Fruit fly (Drosophila melanogaster) whole organism, embryonic: ENCODE data around the gene Ance-2.

ENCODE experiments used
- Adf1 ChIP-seq: fragments of 200-800 bp; sonication (Bioruptor generic); IDR thresholded peaks from 2 replicates; pipeline ENCODE4 v1.3.6; 2022; ENCODE audit warnings: missing biosample characterization, missing genetic modification characterization
- Asciz ChIP-seq: fragments of 200-800 bp; sonication (Bioruptor generic); optimal IDR thresholded peaks from 2 replicates; lab custom pipeline; 2017; ENCODE audit warnings: missing biosample characterization, mild to moderate bottlenecking, missing genetic modification characterization, missing genetic modification reagents
- Bgb ChIP-seq: fragments of 200-800 bp; sonication (Bioruptor generic); IDR thresholded peaks from 2 replicates; pipeline ENCODE4 v1.3.6; 2022; ENCODE audit warnings: missing biosample characterization, missing genetic modification characterization; ENCODE audit not compliant: partially characterized antibody
- Blimp-1 ChIP-seq: fragments of 200-800 bp; sonication (Bioruptor generic); optimal IDR thresholded peaks from 3 replicates; lab custom pipeline; 2018; ENCODE audit warnings: missing biosample characterization, missing genetic modification characterization, mild to moderate bottlenecking, moderate library complexity, missing genetic modification reagents
- CG10147 ChIP-seq: fragments of 200-800 bp; sonication (Bioruptor generic); optimal IDR thresholded peaks from 2 replicates; lab custom pipeline; 2019; ENCODE audit warnings: missing biosample characterization, mild to moderate bottlenecking, missing genetic modification characterization, moderate library complexity
- CG10209 ChIP-seq: fragments of 200-800 bp; sonication (Bioruptor generic); optimal IDR thresholded peaks from 3 replicates; lab custom pipeline; 2017; ENCODE audit warnings: missing biosample characterization, mild to moderate bottlenecking, missing genetic modification characterization, missing genetic modification reagents
- CG11085 ChIP-seq: fragments of 200-800 bp; sonication (Bioruptor generic); IDR thresholded peaks from 2 replicates; pipeline ENCODE4 v1.3.6; 2022; ENCODE audit warnings: missing biosample characterization, missing genetic modification characterization
- CG11093 ChIP-seq: fragments of 200-800 bp; sonication (Bioruptor generic); IDR thresholded peaks from 3 replicates; pipeline ENCODE4 v1.3.6; 2022; ENCODE audit warnings: missing biosample characterization, missing genetic modification characterization
- CG11456 ChIP-seq: fragments of 200-800 bp; sonication (Bioruptor generic); IDR thresholded peaks from 3 replicates; pipeline ENCODE4 v1.3.6; 2022; ENCODE audit warnings: missing biosample characterization, missing genetic modification characterization
- CG14667 ChIP-seq: fragments of 200-800 bp; sonication (Bioruptor generic); IDR thresholded peaks from 2 replicates; pipeline ENCODE4 v1.3.6; 2022; ENCODE audit warnings: missing biosample characterization, missing genetic modification characterization
- CG15479 ChIP-seq: fragments of 200-800 bp; sonication (Bioruptor generic); optimal IDR thresholded peaks from 3 replicates; lab custom pipeline; 2019; ENCODE audit warnings: missing biosample characterization, mild to moderate bottlenecking, missing genetic modification characterization, moderate library complexity
- CG1602 ChIP-seq: fragments of 200-800 bp; sonication (Bioruptor generic); optimal IDR thresholded peaks from 3 replicates; lab custom pipeline; 2016; ENCODE audit warnings: missing biosample characterization, missing genetic modification characterization
- CG31388 ChIP-seq: fragments of 200-800 bp; sonication (Bioruptor generic); optimal IDR thresholded peaks from 2 replicates; lab custom pipeline; 2016; ENCODE audit warnings: missing biosample characterization, missing genetic modification characterization
- CG3163 ChIP-seq: fragments of 200-800 bp; sonication (Bioruptor generic); optimal IDR thresholded peaks from 3 replicates; lab custom pipeline; 2016; ENCODE audit warnings: missing biosample characterization, missing genetic modification characterization
- CG32767 ChIP-seq: fragments of 200-800 bp; sonication (Bioruptor generic); IDR thresholded peaks from 2 replicates; pipeline ENCODE4 v1.3.6; 2022; ENCODE audit warnings: missing biosample characterization, missing genetic modification characterization
- CG34376 ChIP-seq: fragments of 200-800 bp; sonication (Bioruptor generic); optimal IDR thresholded peaks from 2 replicates; lab custom pipeline; 2018; ENCODE audit warnings: missing biosample characterization, mild to moderate bottlenecking, missing genetic modification characterization
- CG4328 ChIP-seq: fragments of 200-800 bp; sonication (Bioruptor generic); optimal IDR thresholded peaks from 3 replicates; lab custom pipeline; 2017; ENCODE audit warnings: missing biosample characterization, missing genetic modification reagents, missing genetic modification characterization
- CG4820 ChIP-seq: fragments of 200-800 bp; sonication (Bioruptor generic); optimal IDR thresholded peaks from 3 replicates; lab custom pipeline; 2016; ENCODE audit warnings: missing biosample characterization, missing genetic modification characterization
- CG7963 ChIP-seq: fragments of 200-800 bp; sonication (Bioruptor generic); IDR thresholded peaks from 3 replicates; pipeline ENCODE4 v1.3.6; 2022; ENCODE audit warnings: missing biosample characterization, missing genetic modification characterization; ENCODE audit not compliant: partially characterized antibody
- CG9437 ChIP-seq: fragments of 200-800 bp; sonication (Bioruptor generic); optimal IDR thresholded peaks from 2 replicates; lab custom pipeline; 2018; ENCODE audit warnings: missing biosample characterization, mild to moderate bottlenecking, missing genetic modification characterization
- CG9932 ChIP-seq: fragments of 200-800 bp; sonication (Bioruptor generic); IDR thresholded peaks from 2 replicates; pipeline ENCODE4 v1.3.6; 2022; ENCODE audit warnings: missing biosample characterization, missing genetic modification characterization
- Dbx ChIP-seq: fragments of 200-800 bp; sonication (Bioruptor generic); IDR thresholded peaks from 3 replicates; pipeline ENCODE4 v1.3.6; 2022; ENCODE audit warnings: missing biosample characterization, missing genetic modification characterization
- Dip3 ChIP-seq: fragments of 200-800 bp; sonication (Bioruptor generic); optimal IDR thresholded peaks from 3 replicates; lab custom pipeline; 2016; ENCODE audit warnings: missing biosample characterization, missing genetic modification characterization
- Doc3 ChIP-seq: fragments of 200-800 bp; sonication (Bioruptor generic); IDR thresholded peaks from 3 replicates; pipeline ENCODE4 v1.3.6; 2022; ENCODE audit warnings: missing biosample characterization, missing genetic modification characterization; ENCODE audit not compliant: partially characterized antibody
- E2f2 ChIP-seq: fragments of 200-800 bp; sonication (Bioruptor generic); IDR thresholded peaks from 2 replicates; pipeline ENCODE4 v1.3.6; 2022; ENCODE audit warnings: missing biosample characterization, missing genetic modification characterization
- ERR ChIP-seq: fragments of 200-800 bp; sonication (Bioruptor generic); optimal IDR thresholded peaks from 2 replicates; lab custom pipeline; 2016; ENCODE audit warnings: missing biosample characterization, missing genetic modification characterization
- Ets97D ChIP-seq: fragments of 200-800 bp; sonication (Bioruptor generic); optimal IDR thresholded peaks from 3 replicates; lab custom pipeline; 2016; ENCODE audit warnings: missing biosample characterization, missing genetic modification characterization
- Fer1 ChIP-seq: fragments of 200-800 bp; sonication (Bioruptor generic); optimal IDR thresholded peaks from 2 replicates; lab custom pipeline; 2017; ENCODE audit warnings: missing biosample characterization, mild to moderate bottlenecking, missing genetic modification characterization
- HLH4C ChIP-seq: fragments of 200-800 bp; sonication (Bioruptor generic); IDR thresholded peaks from 3 replicates; pipeline ENCODE4 v1.3.6; 2022; ENCODE audit warnings: missing biosample characterization, missing genetic modification characterization; ENCODE audit not compliant: partially characterized antibody
- Hmr ChIP-seq: fragments of 200-800 bp; sonication (Bioruptor generic); optimal IDR thresholded peaks from 3 replicates; lab custom pipeline; 2017; ENCODE audit warnings: mild to moderate bottlenecking, missing biosample characterization, missing genetic modification reagents, missing genetic modification characterization
- Med ChIP-seq: fragments of 200-800 bp; sonication (Bioruptor generic); peaks from one replicate; lab custom pipeline; 2016; ENCODE audit warnings: missing biosample characterization, missing genetic modification characterization, mild to moderate bottlenecking, inconsistent platforms, moderate library complexity
- Meics ChIP-seq: fragments of 200-800 bp; sonication (Bioruptor generic); optimal IDR thresholded peaks from 2 replicates; lab custom pipeline; 2017; ENCODE audit warnings: missing biosample characterization, mild to moderate bottlenecking, missing genetic modification characterization
- Ptx1 ChIP-seq: fragments of 200-800 bp; sonication (Bioruptor generic); IDR thresholded peaks from 2 replicates; pipeline ENCODE4 v1.3.6; 2022; ENCODE audit warnings: missing biosample characterization, missing genetic modification characterization
- abd-A ChIP-seq: fragments of 200-800 bp; sonication (Bioruptor generic); optimal IDR thresholded peaks from 3 replicates; lab custom pipeline; 2019; ENCODE audit warnings: missing biosample characterization, mild to moderate bottlenecking, missing genetic modification characterization, moderate library complexity
- ato ChIP-seq: fragments of 200-800 bp; sonication (Bioruptor generic); IDR thresholded peaks from 2 replicates; pipeline ENCODE4 v1.3.6; 2022; ENCODE audit warnings: missing biosample characterization, missing genetic modification characterization; ENCODE audit not compliant: partially characterized antibody
- cas ChIP-seq: fragments of 200-800 bp; sonication (Bioruptor generic); IDR thresholded peaks from 2 replicates; pipeline ENCODE4 v1.3.6; 2022; ENCODE audit warnings: missing biosample characterization, missing genetic modification characterization
- caup ChIP-seq: fragments of 200-800 bp; sonication (Bioruptor generic); optimal IDR thresholded peaks from 3 replicates; lab custom pipeline; 2017; ENCODE audit warnings: missing biosample characterization, mild to moderate bottlenecking, missing genetic modification characterization, moderate library complexity; ENCODE audit not compliant: severe bottlenecking
- cwo ChIP-seq: fragments of 200-800 bp; sonication (Bioruptor generic); optimal IDR thresholded peaks from 3 replicates; lab custom pipeline; 2017; ENCODE audit warnings: missing biosample characterization, missing genetic modification characterization, mild to moderate bottlenecking, moderate library complexity, missing genetic modification reagents
- da ChIP-seq: fragments of 200-800 bp; sonication (Bioruptor generic); optimal IDR thresholded peaks from 2 replicates; lab custom pipeline; 2016; ENCODE audit warnings: missing biosample characterization, missing genetic modification characterization
- esg ChIP-seq: fragments of 200-800 bp; sonication (Bioruptor generic); conservative IDR thresholded peaks from 2 replicates; pipeline ENCODE4 v1.3.6; 2022; ENCODE audit warnings: missing biosample characterization, missing genetic modification characterization
- ham ChIP-seq: fragments of 200-800 bp; sonication (Bioruptor generic); IDR thresholded peaks from 2 replicates; pipeline ENCODE4 v1.3.6; 2022; ENCODE audit warnings: missing biosample characterization, missing genetic modification characterization
- hb ChIP-seq: fragments of 200-800 bp; sonication (Bioruptor generic); IDR thresholded peaks from 3 replicates; pipeline ENCODE4 v1.3.6; 2022; ENCODE audit warnings: missing biosample characterization, missing genetic modification characterization; ENCODE audit not compliant: partially characterized antibody
- hkb ChIP-seq, 2 experiments: fragments of 200-800 bp in 1 of 2; fragments of >200 bp in 1 of 2; sonication (Bioruptor generic) in 1 of 2; IDR thresholded peaks in 1 of 2; optimal IDR thresholded peaks in 1 of 2; 2 replicates each; pipeline versions ENCODE4 v1.3.6 to Lab custom; 2017 to 2022; ENCODE audit warnings: missing biosample characterization in 1 of 2, missing genetic modification characterization in 1 of 2
- lbe ChIP-seq: fragments of 200-800 bp; sonication (Bioruptor generic); optimal IDR thresholded peaks from 2 replicates; lab custom pipeline; 2016; ENCODE audit warnings: missing biosample characterization, mild to moderate bottlenecking, missing genetic modification characterization
- nau ChIP-seq: fragments of 200-800 bp; sonication (Bioruptor generic); optimal IDR thresholded peaks from 3 replicates; lab custom pipeline; 2017; ENCODE audit warnings: missing biosample characterization, mild to moderate bottlenecking, missing genetic modification characterization, missing genetic modification reagents
- pho ChIP-seq: fragments of 200-800 bp; sonication (Bioruptor generic); optimal IDR thresholded peaks from 2 replicates; lab custom pipeline; 2016; ENCODE audit warnings: missing biosample characterization, missing genetic modification characterization
- pita ChIP-seq: fragments of 200-800 bp; sonication (Bioruptor generic); optimal IDR thresholded peaks from 2 replicates; lab custom pipeline; 2017; ENCODE audit warnings: missing biosample characterization, mild to moderate bottlenecking, missing genetic modification characterization
- sim ChIP-seq: fragments of 200-800 bp; sonication (Bioruptor generic); IDR thresholded peaks from 2 replicates; pipeline ENCODE4 v1.3.6; 2022; ENCODE audit warnings: missing biosample characterization, missing genetic modification characterization
- tap ChIP-seq: fragments of 200-800 bp; optimal IDR thresholded peaks from 3 replicates; lab custom pipeline; 2019; ENCODE audit warnings: missing biosample characterization, mild to moderate bottlenecking, missing genetic modification characterization, moderate library complexity
- usp ChIP-seq: fragments of >200 bp; optimal IDR thresholded peaks from 2 replicates; lab custom pipeline; 2017; ENCODE audit warnings: missing biosample characterization, missing genetic modification characterization

The Ance-2 gene

dm6 chr2L:13881939-13882338, 27.2 kb upstream of the Ance-2 start (continued):
- TF ChIP-seq CG7963 (GFP tag; lab: Robert Waterston, UW) (no peak), Dbx (GFP tag; lab: Robert Waterston, UW) (peak; percentile 23; the same call in 1 of the 3 replicates), pita (GFP tag; lab: Kevin White, UChicago) (no peak), sim (GFP tag; lab: Robert Waterston, UW) (no peak), CG10147 (GFP tag; lab: Kevin White, UChicago) (no peak), Adf1 (GFP tag; lab: Robert Waterston, UW) (peak; percentile 7; the same call in 1 of the 2 replicates), Dip3 (GFP tag; lab: Kevin White, UChicago) (no peak), abd-A (tag; lab: Kevin White, UChicago) (no peak), CG14667 (GFP tag; lab: Robert Waterston, UW) (no peak), Ets97D (GFP tag; lab: Kevin White, UChicago) (no peak), ato (GFP tag; lab: Robert Waterston, UW) (no peak), tap (tag; lab: Kevin White, UChicago) (no peak), CG4328 (GFP tag; lab: Kevin White, UChicago) (no peak), E2f2 (no peak), Hmr (GFP tag; lab: Kevin White, UChicago) (peak; percentile 81), HLH4C (GFP tag; lab: Robert Waterston, UW) (no peak), ERR (GFP tag; lab: Kevin White, UChicago) (no peak), usp (GFP tag; lab: Kevin White, UChicago) (no peak), CG15479 (GFP tag; lab: Kevin White, UChicago) (no peak), CG32767 (no peak), CG11085 (GFP tag; lab: Robert Waterston, UW) (no peak), caup (peak; percentile 32), CG11093 (GFP tag; lab: Robert Waterston, UW) (no peak), Doc3 (no peak), ham (GFP tag; lab: Robert Waterston, UW) (no peak), CG1602 (GFP tag; lab: Kevin White, UChicago) (no peak), CG31388 (GFP tag; lab: Kevin White, UChicago) (no peak), CG11456 (GFP tag; lab: Robert Waterston, UW) (no peak), cwo (GFP tag; lab: Kevin White, UChicago) (peak; percentile 16), Blimp-1 (GFP tag; lab: Kevin White, UChicago) (no peak), Bgb (GFP tag; lab: Robert Waterston, UW) (no peak), CG3163 (GFP tag; lab: Kevin White, UChicago) (no peak), Asciz (GFP tag; lab: Kevin White, UChicago) (no peak), Meics (GFP tag; lab: Kevin White, UChicago) (peak; percentile 61), hb (no peak), CG34376 (GFP tag; lab: Kevin White, UChicago) (no peak), Fer1 (peak; percentile 27), Ptx1 (GFP tag; lab: Robert Waterston, UW) (no peak), nau (GFP tag; lab: Kevin White, UChicago) (no peak), Med (GFP tag; lab: Kevin White, UChicago) (peak; percentile 82), pho (peak; percentile 39), cas (no peak), CG4820 (GFP tag; lab: Kevin White, UChicago) (no peak), CG10209 (GFP tag; lab: Kevin White, UChicago) (peak; percentile 27), hkb (optimal IDR thresholded peaks at IDR 0.05; lab: Kevin White, UChicago) (no peak), hkb (GFP tag; IDR thresholded peaks at IDR 0.05; lab: Robert Waterston, UW) (no peak), CG9932 (GFP tag; lab: Robert Waterston, UW) (0 out of 2 replicates have a peak, but pooled peaks have one; percentile 34), esg (GFP tag; lab: Robert Waterston, UW) (no peak), CG9437 (no peak), da (GFP tag; lab: Kevin White, UChicago) (no peak), lbe (GFP tag; lab: Kevin White, UChicago) (peak; percentile 74)
